Worm (Caenorhabditis elegans) whole organism, mixed stage, embryonic: ENCODE measurements around the gene rpl-38.

ENCODE experiments used
- M03D4.4 ChIP-seq: sonication (generic microtip); optimal IDR thresholded peaks from 2 replicates; lab custom pipeline; 2017; ENCODE audit warnings: mild to moderate bottlenecking, missing genetic modification characterization, missing compliant biosample characterization
- bed-3 ChIP-seq: fragments of 200-800 bp; sonication (Bioruptor generic); optimal IDR thresholded peaks from 3 replicates; lab custom pipeline; 2018; ENCODE audit warnings: mild to moderate bottlenecking, missing genetic modification characterization, moderate library complexity, missing compliant biosample characterization
- blmp-1 ChIP-seq: fragments of 150-350 bp; optimal IDR thresholded peaks from 2 replicates; lab custom pipeline; 2014; ENCODE audit warnings: missing biosample characterization, missing genetic modification characterization
- ceh-39 ChIP-seq: fragments of 150-350 bp; optimal IDR thresholded peaks from 2 replicates; lab custom pipeline; 2014; ENCODE audit warnings: missing biosample characterization, missing genetic modification characterization
- ceh-43 ChIP-seq: fragments of 200-800 bp; sonication (Bioruptor generic); optimal IDR thresholded peaks from 2 replicates; lab custom pipeline; 2018; ENCODE audit warnings: mild to moderate bottlenecking, missing genetic modification characterization, moderate library complexity, missing compliant biosample characterization
- ceh-83 ChIP-seq: fragments of 200-800 bp; sonication (Bioruptor generic); optimal IDR thresholded peaks from 2 replicates; lab custom pipeline; 2018; ENCODE audit warnings: mild to moderate bottlenecking, missing genetic modification characterization, missing compliant biosample characterization
- ces-1 ChIP-seq: fragments of 150-350 bp; optimal IDR thresholded peaks from 2 replicates; lab custom pipeline; 2014; ENCODE audit warnings: missing biosample characterization, missing genetic modification reagents, missing genetic modification characterization
- cnd-1 ChIP-seq: fragments of 200-800 bp; sonication (Bioruptor generic); optimal IDR thresholded peaks from 2 replicates; lab custom pipeline; 2018; ENCODE audit warnings: mild to moderate bottlenecking, missing genetic modification characterization, missing compliant biosample characterization
- drap-1 ChIP-seq: fragments of 200-800 bp; sonication (Bioruptor generic); optimal IDR thresholded peaks from 3 replicates; lab custom pipeline; 2018; ENCODE audit warnings: mild to moderate bottlenecking, missing genetic modification characterization, missing compliant biosample characterization
- elt-1 ChIP-seq: sonication (generic microtip); optimal IDR thresholded peaks from 2 replicates; lab custom pipeline; 2017; ENCODE audit warnings: missing genetic modification characterization, mild to moderate bottlenecking, missing compliant biosample characterization, antibody characterized with exemption, moderate library complexity, borderline replicate concordance; ENCODE audit not compliant: insufficient read depth
- elt-3 ChIP-seq: fragments of 150-350 bp; optimal IDR thresholded peaks from 2 replicates; lab custom pipeline; 2014; ENCODE audit warnings: missing biosample characterization, missing genetic modification characterization
- flh-1 ChIP-seq: fragments of 200-800 bp; sonication (Bioruptor generic); optimal IDR thresholded peaks from 2 replicates; lab custom pipeline; 2018; ENCODE audit warnings: mild to moderate bottlenecking, missing genetic modification characterization, moderate library complexity, missing compliant biosample characterization
- ham-2 ChIP-seq: fragments of 200-800 bp; sonication (Bioruptor generic); optimal IDR thresholded peaks from 2 replicates; lab custom pipeline; 2018; ENCODE audit warnings: mild to moderate bottlenecking, missing genetic modification characterization, missing compliant biosample characterization
- hlh-1 ChIP-seq: fragments of 150-350 bp; optimal IDR thresholded peaks from 2 replicates; lab custom pipeline; 2014; ENCODE audit warnings: missing biosample characterization, missing genetic modification reagents, missing genetic modification characterization
- lin-13 ChIP-seq: fragments of 150-350 bp; optimal IDR thresholded peaks from 2 replicates; lab custom pipeline; 2014; ENCODE audit warnings: missing biosample characterization, missing genetic modification characterization
- lin-32 ChIP-seq: fragments of 200-800 bp; sonication (Bioruptor generic); optimal IDR thresholded peaks from 2 replicates; lab custom pipeline; 2018; ENCODE audit warnings: mild to moderate bottlenecking, missing genetic modification characterization, missing compliant biosample characterization
- lsy-2 ChIP-seq: fragments of 150-350 bp; optimal IDR thresholded peaks from 2 replicates; lab custom pipeline; 2014; ENCODE audit warnings: missing biosample characterization, missing genetic modification characterization
- mab-5 ChIP-seq: fragments of 150-350 bp; optimal IDR thresholded peaks from 2 replicates; lab custom pipeline; 2014; ENCODE audit warnings: missing biosample characterization, missing genetic modification characterization
- mep-1 ChIP-seq: fragments of 150-350 bp; optimal IDR thresholded peaks from 2 replicates; lab custom pipeline; 2017; ENCODE audit warnings: missing biosample characterization, missing genetic modification reagents, missing genetic modification characterization, inconsistent platforms
- mls-2 ChIP-seq: sonication (generic microtip); optimal IDR thresholded peaks from 2 replicates; lab custom pipeline; 2016; ENCODE audit warnings: mild to moderate bottlenecking, missing genetic modification characterization, moderate library complexity, missing compliant biosample characterization
- nhr-12 ChIP-seq: fragments of 150-350 bp; optimal IDR thresholded peaks from 2 replicates; lab custom pipeline; 2014; ENCODE audit warnings: missing biosample characterization, missing genetic modification characterization
- nhr-2 ChIP-seq: fragments of 150-350 bp; optimal IDR thresholded peaks from 2 replicates; lab custom pipeline; 2014; ENCODE audit warnings: missing biosample characterization, missing genetic modification characterization
- nhr-237 ChIP-seq: fragments of 150-350 bp; optimal IDR thresholded peaks from 2 replicates; lab custom pipeline; 2014; ENCODE audit warnings: missing biosample characterization, missing genetic modification characterization
- nhr-28 ChIP-seq: fragments of 150-350 bp; optimal IDR thresholded peaks from 2 replicates; lab custom pipeline; 2014; ENCODE audit warnings: missing biosample characterization, missing genetic modification characterization
- nhr-76 ChIP-seq: sonication (generic microtip); optimal IDR thresholded peaks from 2 replicates; lab custom pipeline; 2017; ENCODE audit warnings: missing biosample characterization, missing genetic modification characterization
- pha-4 ChIP-seq: fragments of 150-350 bp; optimal IDR thresholded peaks from 2 replicates; lab custom pipeline; 2018; ENCODE audit warnings: missing biosample characterization, missing genetic modification reagents, missing genetic modification characterization
- sem-2 ChIP-seq: fragments of 200-800 bp; sonication (Bioruptor generic); optimal IDR thresholded peaks from 2 replicates; lab custom pipeline; 2018; ENCODE audit warnings: mild to moderate bottlenecking, missing genetic modification characterization, missing compliant biosample characterization
- snpc-4 ChIP-seq: fragments of 150-350 bp; optimal IDR thresholded peaks from 2 replicates; lab custom pipeline; 2014; ENCODE audit warnings: missing biosample characterization, missing genetic modification characterization
- sptf-1 ChIP-seq: sonication (generic microtip); optimal IDR thresholded peaks from 2 replicates; lab custom pipeline; 2017; ENCODE audit warnings: mild to moderate bottlenecking, missing genetic modification characterization, moderate library complexity, missing compliant biosample characterization
- tbx-8 ChIP-seq: fragments of 200-800 bp; sonication (Bioruptor generic); optimal IDR thresholded peaks from 2 replicates; lab custom pipeline; 2018; ENCODE audit warnings: mild to moderate bottlenecking, missing genetic modification characterization, moderate library complexity, missing compliant biosample characterization
- unc-120 ChIP-seq: sonication (generic microtip); optimal IDR thresholded peaks from 2 replicates; lab custom pipeline; 2017; ENCODE audit warnings: missing genetic modification characterization, missing compliant biosample characterization; ENCODE audit not compliant: poor library complexity, severe bottlenecking
- unc-39 ChIP-seq: fragments of 150-350 bp; optimal IDR thresholded peaks from 2 replicates; lab custom pipeline; 2014; ENCODE audit warnings: missing biosample characterization, missing genetic modification characterization
- unc-62 ChIP-seq: fragments of 150-350 bp; optimal IDR thresholded peaks from 2 replicates; lab custom pipeline; 2014; ENCODE audit warnings: missing biosample characterization, missing genetic modification reagents, missing genetic modification characterization
- zip-8 ChIP-seq: fragments of 150-350 bp; optimal IDR thresholded peaks from 2 replicates; lab custom pipeline; 2014; ENCODE audit warnings: missing biosample characterization, missing genetic modification characterization
- ztf-11 ChIP-seq: fragments of 150-350 bp; optimal IDR thresholded peaks from 2 replicates; lab custom pipeline; 2014; ENCODE audit warnings: missing biosample characterization, missing genetic modification characterization

Gene rpl-38

DNA sequence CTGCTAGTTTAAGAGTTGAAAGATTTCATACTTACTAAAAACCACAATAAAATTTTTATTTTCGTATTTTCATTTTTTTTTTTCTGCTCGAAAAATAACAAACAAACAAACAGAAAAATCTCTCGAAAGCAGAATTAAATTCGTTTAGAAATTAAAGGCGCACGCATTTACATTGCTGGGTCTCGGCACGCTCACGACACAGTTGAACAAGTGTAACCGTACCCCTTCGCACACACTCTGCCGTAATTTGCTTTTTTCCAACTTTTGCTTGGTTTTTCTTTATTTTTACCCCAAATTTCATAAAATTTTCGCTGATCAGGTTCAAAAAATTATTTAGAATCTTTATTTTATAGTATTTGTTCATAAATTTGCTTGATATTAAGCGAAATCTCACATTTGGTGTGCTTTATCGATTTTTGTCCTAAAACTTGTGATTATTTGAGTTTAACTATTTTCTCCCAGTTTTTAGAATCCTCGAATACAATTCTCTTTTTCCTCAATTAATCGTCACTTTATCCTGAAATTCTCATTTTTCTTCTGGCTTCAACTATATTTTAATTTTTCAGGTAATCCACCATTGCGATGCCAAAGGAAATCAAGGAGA is at the start of gene rpl-38:
Gene rpl-38 (plus strand): TSS at position 554 of the 604 bp plus-strand sequence.
- TF ChIP-seq ces-1, result peak; percentile 96
- peak; percentile 85 for TF ChIP-seq mep-1
- no peak for TF ChIP-seq ceh-83 (GFP tag; lab: Kevin White, UChicago)
- no peak for TF ChIP-seq blmp-1 (tag; lab: Kevin White, UChicago)
- TF ChIP-seq sptf-1, result peak; percentile 16
- no peak for TF ChIP-seq ztf-11 (tag; lab: Kevin White, UChicago)
- peak; percentile 87 for TF ChIP-seq pha-4 (tag; lab: Kevin White, UChicago)
- peak; percentile 98 for TF ChIP-seq lsy-2 (tag; lab: Kevin White, UChicago)
- peak; percentile 77 for TF ChIP-seq nhr-237 (tag; lab: Kevin White, UChicago)
- TF ChIP-seq mls-2 (tag; lab: Kevin White, UChicago), result peak; percentile 33
- TF ChIP-seq lin-13 (tag; lab: Kevin White, UChicago), result peak; percentile 80
- peak; percentile 6 for TF ChIP-seq cnd-1 (tag; lab: Kevin White, UChicago)
- peak; percentile 70 for TF ChIP-seq drap-1 (GFP tag; lab: Kevin White, UChicago)
- peak; percentile 17 for TF ChIP-seq hlh-1 (tag; lab: Kevin White, UChicago)

DNA sequence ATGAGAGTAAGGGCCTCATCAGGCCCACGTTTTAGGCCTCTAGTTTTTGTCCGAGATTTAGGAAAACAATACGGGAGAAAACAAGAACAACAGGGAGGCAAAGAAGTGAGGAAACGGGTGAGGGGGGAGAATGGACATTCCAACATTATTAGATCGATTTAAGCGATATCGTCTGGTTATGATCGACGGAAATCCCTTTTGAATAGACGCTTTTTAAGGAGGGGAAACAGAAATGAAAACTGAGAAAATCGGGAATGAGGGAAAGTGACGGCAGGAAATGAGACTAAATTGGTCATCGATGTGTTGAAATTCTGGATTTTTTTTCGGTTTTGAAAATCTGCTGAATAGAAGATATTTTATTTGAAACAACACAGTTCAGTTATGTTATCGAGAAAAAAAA is 47.6 kb upstream of the rpl-38 start, which contains the start of gene rocf-1:
Gene rocf-1 (minus strand): TSS at position 101 of the 400 bp plus-strand sequence.
- TF ChIP-seq blmp-1 (tag; lab: Kevin White, UChicago) (peak; percentile 26), unc-39 (tag; lab: Kevin White, UChicago) (no peak)

- TF ChIP-seq mls-2 (tag; lab: Kevin White, UChicago), result peak; percentile 89
- TF ChIP-seq hlh-1 (tag; lab: Kevin White, UChicago), result peak; percentile 37
- TF ChIP-seq nhr-76 (tag; lab: Kevin White, UChicago), result no peak
- peak; percentile 78 for TF ChIP-seq cnd-1 (tag; lab: Kevin White, UChicago)
- peak; percentile 35 for TF ChIP-seq ztf-11 (tag; lab: Kevin White, UChicago)
- TF ChIP-seq unc-39 (tag; lab: Kevin White, UChicago), result no peak
- TF ChIP-seq sem-2 (GFP tag; lab: Kevin White, UChicago), result peak; percentile 68
- peak; percentile 63 for TF ChIP-seq flh-1 (GFP tag; lab: Kevin White, UChicago)
- TF ChIP-seq nhr-2, result peak; percentile 14
- no peak for TF ChIP-seq ceh-39 (tag; lab: Kevin White, UChicago)
- TF ChIP-seq ham-2 (GFP tag; lab: Kevin White, UChicago), result peak; percentile 85
- peak; percentile 61 for TF ChIP-seq lin-13 (tag; lab: Kevin White, UChicago)
- TF ChIP-seq zip-8 (tag; lab: Kevin White, UChicago), result no peak
- peak; percentile 13 for TF ChIP-seq pha-4 (tag; lab: Kevin White, UChicago)
- TF ChIP-seq mep-1, result peak; percentile 47
- TF ChIP-seq lsy-2 (tag; lab: Kevin White, UChicago), result no peak
- TF ChIP-seq nhr-237 (tag; lab: Kevin White, UChicago), result peak; percentile 35
- TF ChIP-seq nhr-12 (tag; lab: Kevin White, UChicago), result no peak
- peak; percentile 85 for TF ChIP-seq M03D4.4 (tag; lab: Kevin White, UChicago)
- TF ChIP-seq tbx-8 (GFP tag; lab: Kevin White, UChicago), result peak; percentile 63
- peak; percentile 92 for TF ChIP-seq ceh-83 (GFP tag; lab: Kevin White, UChicago)
- TF ChIP-seq elt-3 (tag; lab: Kevin White, UChicago), result peak; percentile 41
- TF ChIP-seq elt-1 (tag; lab: Kevin White, UChicago), result no peak
- TF ChIP-seq snpc-4 (tag; lab: Kevin White, UChicago), result no peak
- TF ChIP-seq mab-5 (tag; lab: Kevin White, UChicago), result no peak
- TF ChIP-seq bed-3 (GFP tag; lab: Kevin White, UChicago), result peak; percentile 81
- no peak for TF ChIP-seq ces-1
- peak; percentile 96 for TF ChIP-seq unc-120
- peak; percentile 83 for TF ChIP-seq ceh-43
- peak; percentile 93 for TF ChIP-seq sptf-1
- peak; percentile 97 for TF ChIP-seq drap-1 (GFP tag; lab: Kevin White, UChicago)
- peak; percentile 42 for TF ChIP-seq unc-62
- TF ChIP-seq lin-32, result peak; percentile 75
- TF ChIP-seq nhr-28 (tag; lab: Kevin White, UChicago), result peak; percentile 31
- TF ChIP-seq blmp-1 (tag; lab: Kevin White, UChicago), result no peak
- TF ChIP-seq, all 35 proteins: peak for 24
Observed at ce11 chrV:15465032-15465727, 46.8 kb upstream of the rpl-38 start, which contains the start of gene pqn-71. TSS of gene pqn-71 (plus strand) at chrV:15465677.
